Fruit fly (Drosophila melanogaster) whole organism, wandering third instar larva: ENCODE results near the gene Cyp4d2.

Source experiments
- Dfd ChIP-seq: fragments of >200 bp; optimal IDR thresholded peaks from 2 replicates; lab custom pipeline; 2017; ENCODE audit warnings: missing biosample characterization, missing genetic modification characterization
- Dif ChIP-seq: fragments of 200-275, 200-300 bp; sonication (Bioruptor generic); optimal IDR thresholded peaks from 2 replicates; lab custom pipeline; 2018; ENCODE audit warnings: missing biosample characterization, missing genetic modification characterization; ENCODE audit not compliant: partially characterized antibody
- Hnf4 ChIP-seq: fragments of 200-800 bp; sonication (Bioruptor generic); optimal IDR thresholded peaks from 2 replicates; lab custom pipeline; 2016; ENCODE audit warnings: missing biosample characterization, mild to moderate bottlenecking, missing genetic modification characterization
- Hr78 ChIP-seq: fragments of >200 bp; optimal IDR thresholded peaks from 2 replicates; lab custom pipeline; 2017; ENCODE audit warnings: missing biosample characterization, missing genetic modification characterization
- Jra ChIP-seq: sonication (Bioruptor generic); optimal IDR thresholded peaks from 2 replicates; lab custom pipeline; 2016; ENCODE audit warnings: missing biosample characterization, missing genetic modification characterization
- Myc ChIP-seq: fragments of >200 bp; optimal IDR thresholded peaks from 2 replicates; lab custom pipeline; 2017
- N ChIP-seq: fragments of >200 bp; optimal IDR thresholded peaks from 2 replicates; lab custom pipeline; 2018; ENCODE audit warnings: missing biosample characterization, missing external identifiers, missing genetic modification characterization
- Rel ChIP-seq, 2 experiments: fragments of 200-800 bp; sonication (Bioruptor generic) in 1 of 2; optimal IDR thresholded peaks; 2 replicates in 1 of 2; 3 replicates in 1 of 2; lab custom pipeline; 2016 to 2019; ENCODE audit warnings: mild to moderate bottlenecking in 2 of 2, missing biosample characterization in 2 of 2, missing genetic modification characterization in 2 of 2, moderate library complexity in 1 of 2
- br ChIP-seq: fragments of 200-800 bp; sonication (Bioruptor generic); optimal IDR thresholded peaks from 2 replicates; lab custom pipeline; 2016; ENCODE audit warnings: missing biosample characterization, missing genetic modification characterization
- dsf ChIP-seq: sonication (Bioruptor generic); optimal IDR thresholded peaks from 2 replicates; lab custom pipeline; 2016; ENCODE audit warnings: missing biosample characterization, missing genetic modification characterization, borderline replicate concordance
- foxo ChIP-seq, 2 experiments: fragments of 200-800 bp; sonication (Bioruptor generic); optimal IDR thresholded peaks; 2 replicates in 1 of 2; 3 replicates in 1 of 2; lab custom pipeline; 2016 to 2017; ENCODE audit warnings: missing biosample characterization in 2 of 2, missing genetic modification characterization in 2 of 2
- jim ChIP-seq: fragments of 175-275, 200-325 bp; sonication (Bioruptor generic); optimal IDR thresholded peaks from 2 replicates; lab custom pipeline; 2016; ENCODE audit warnings: missing biosample characterization, mild to moderate bottlenecking, missing genetic modification characterization
- woc ChIP-seq: sonication (Bioruptor generic); optimal IDR thresholded peaks from 2 replicates; lab custom pipeline; 2016; ENCODE audit warnings: missing biosample characterization, mild to moderate bottlenecking, missing genetic modification characterization

dm6 chrX:2218455-2218854, 42.6 kb downstream of the Cyp4d2 start:
- TF ChIP-seq Myc (lab: Kevin White, UChicago) = no peak
- no peak for TF ChIP-seq Jra (GFP tag; lab: Kevin White, UChicago)
- TF ChIP-seq Dfd (GFP tag; lab: Kevin White, UChicago) = no peak
- TF ChIP-seq Hr78 = no peak
- TF ChIP-seq Dif = no peak
- no peak for TF ChIP-seq Hnf4 (GFP tag; lab: Kevin White, UChicago)
- no peak for TF ChIP-seq dsf (GFP tag; lab: Kevin White, UChicago)
- no peak for TF ChIP-seq br (GFP tag; lab: Kevin White, UChicago)
- TF ChIP-seq woc (GFP tag; lab: Kevin White, UChicago) = no peak
- no peak for TF ChIP-seq Rel (GFP tag; optimal IDR thresholded peaks at IDR 0.05; lab: Kevin White, UChicago)
- no peak for TF ChIP-seq Rel (tag; optimal IDR thresholded peaks at IDR 0.05; lab: Kevin White, UChicago)
- TF ChIP-seq jim (GFP tag; lab: Kevin White, UChicago) = no peak
- TF ChIP-seq foxo (GFP tag; optimal IDR thresholded peaks at IDR 0.05; lab: Kevin White, UChicago) = no peak
- no peak for TF ChIP-seq N (GFP tag; lab: Kevin White, UChicago)
